Worm (Caenorhabditis elegans) whole organism, L3 larva: Measurements from ENCODE around the gene F16B4.4.

Source experiments
- lin-39 ChIP-seq: fragments of 150-350 bp; optimal IDR thresholded peaks from 2 replicates; lab custom pipeline; 2018; ENCODE audit warnings: missing biosample characterization, missing genetic modification reagents, missing genetic modification characterization
- nhr-28 ChIP-seq: fragments of 150-350 bp; optimal IDR thresholded peaks from 2 replicates; lab custom pipeline; 2014; ENCODE audit warnings: missing biosample characterization, missing genetic modification characterization
- skn-1 ChIP-seq: fragments of 150-350 bp; optimal IDR thresholded peaks from 2 replicates; lab custom pipeline; 2014; ENCODE audit warnings: missing biosample characterization, missing genetic modification characterization
- ztf-11 ChIP-seq: fragments of 150-350 bp; optimal IDR thresholded peaks from 2 replicates; lab custom pipeline; 2014; ENCODE audit warnings: missing biosample characterization, missing genetic modification characterization

DNA sequence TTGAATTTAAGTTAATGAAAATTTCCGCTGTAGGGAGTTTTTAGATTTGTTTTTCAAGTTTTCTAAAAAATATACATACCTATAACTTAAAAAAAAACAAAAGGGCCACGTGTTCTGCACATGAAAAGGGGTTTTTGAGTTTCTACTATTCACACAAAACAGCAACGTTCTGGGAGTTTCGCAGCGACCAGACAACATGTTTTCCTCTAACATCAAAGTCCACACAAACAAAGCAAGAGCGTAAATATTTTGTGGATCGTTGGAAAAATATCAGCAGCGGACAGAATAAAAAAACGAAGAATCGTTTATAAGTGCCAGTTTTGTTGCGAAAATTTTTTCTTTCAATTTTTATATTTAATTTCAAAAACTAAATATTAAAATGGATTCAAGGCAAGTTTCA lies 50.1 kb downstream of the F16B4.4 start, which contains the start of gene alh-2:
- TF ChIP-seq nhr-28 (tag; lab: Kevin White, UChicago) (no peak), skn-1 (no peak), lin-39 (tag; lab: Kevin White, UChicago) (no peak), ztf-11 (no peak)
